Worm (Caenorhabditis elegans): ENCODE data around the gene rnh-1.2.

ce11 chrII:9841985-9842505, at the start of gene rnh-1.2:
- TF ChIP-seq bed-3 (GFP tag; optimal IDR thresholded peaks at IDR 0.05) (no peak), lin-13 (tag; optimal IDR thresholded peaks at IDR 0.05) (no peak), snpc-4 (tag; optimal IDR thresholded peaks at IDR 0.05) (no peak), unc-39 (tag; optimal IDR thresholded peaks at IDR 0.05) (no peak), ztf-11 (tag; optimal IDR thresholded peaks at IDR 0.05) (no peak), pha-4 (tag; optimal IDR thresholded peaks at IDR 0.05) (no peak), nhr-12 (tag; optimal IDR thresholded peaks at IDR 0.05) (no peak), nhr-2 (tag; optimal IDR thresholded peaks at IDR 0.05) (no peak)
